Worm (Caenorhabditis elegans): Measurements from ENCODE around the gene H40L08.7.

The H40L08.7 gene

DNA sequence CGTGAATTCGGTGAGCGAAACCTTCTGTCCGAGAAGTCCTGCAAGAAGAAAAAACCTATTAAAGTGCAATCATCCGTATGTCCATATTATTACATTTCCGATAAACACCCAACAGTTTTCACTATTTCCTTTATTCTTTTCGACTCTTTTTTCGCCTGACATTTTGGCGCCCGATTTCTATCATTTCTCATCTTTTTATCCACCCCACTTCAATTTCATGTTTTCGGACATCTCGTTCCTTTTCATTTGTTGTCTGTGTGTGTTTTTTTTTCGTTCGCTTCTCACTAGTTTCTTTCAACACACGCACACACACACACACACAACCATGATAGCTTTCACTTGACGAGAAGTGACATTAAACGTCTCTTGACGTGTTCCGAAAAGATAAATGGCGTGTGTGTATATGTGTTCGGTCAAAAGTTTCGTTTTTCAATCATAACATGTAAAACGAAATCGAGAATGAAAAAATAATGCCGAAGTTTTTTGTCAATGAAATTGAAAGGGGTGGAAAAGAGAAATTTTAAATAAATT lies 27.5 kb upstream of the H40L08.7 start (continued):
- TF ChIP-seq unc-62 (GFP tag; optimal IDR thresholded peaks at IDR 0.05 in 1 of 2), result peak in 1 of 2 experiments; percentile 93
- TF ChIP-seq unc-62 (tag; optimal IDR thresholded peaks at IDR 0.05), result no peak
- no peak for TF ChIP-seq unc-39 (tag; optimal IDR thresholded peaks at IDR 0.05)
- TF ChIP-seq egl-27 (tag; optimal IDR thresholded peaks at IDR 0.05), result no peak
- no peak for TF ChIP-seq nhr-102 (tag; optimal IDR thresholded peaks at IDR 0.05)
- TF ChIP-seq dmd-6 (GFP tag; IDR thresholded peaks at IDR 0.05), result no peak
- no peak for TF ChIP-seq gei-8 (GFP tag; optimal IDR thresholded peaks at IDR 0.05)
- TF ChIP-seq zfp-2 (tag; optimal IDR thresholded peaks at IDR 0.05), result no peak
- no peak for TF ChIP-seq F44E2.7 (GFP tag; IDR thresholded peaks at IDR 0.05)
- no peak for TF ChIP-seq tra-1 (GFP tag; IDR thresholded peaks at IDR 0.05)
- TF ChIP-seq ZK337.2 (GFP tag; IDR thresholded peaks at IDR 0.05), result no peak
- no peak for TF ChIP-seq dmd-9 (GFP tag; IDR thresholded peaks at IDR 0.05)
- no peak for TF ChIP-seq ceh-20 (GFP tag; IDR thresholded peaks at IDR 0.05)
- TF ChIP-seq nhr-48 (tag; optimal IDR thresholded peaks at IDR 0.05), result peak; percentile 8
- peak in 1 of 2 experiments; percentile 3 for TF ChIP-seq daf-16 (GFP tag; optimal IDR thresholded peaks at IDR 0.05)
- no peak for TF ChIP-seq daf-16 (tag; optimal IDR thresholded peaks at IDR 0.05)
- no peak for TF ChIP-seq arid-1 (GFP tag; conservative IDR thresholded peaks at IDR 0.05)
- no peak for TF ChIP-seq lin-13 (GFP tag; optimal IDR thresholded peaks at IDR 0.05)
- TF ChIP-seq dve-1 (tag; optimal IDR thresholded peaks at IDR 0.05; ENCODE audit: insufficient read depth), result no peak
- TF ChIP-seq lim-7 (GFP tag; IDR thresholded peaks at IDR 0.05), result no peak
- TF ChIP-seq fkh-10 (GFP tag; optimal IDR thresholded peaks at IDR 0.05), result no peak
- TF ChIP-seq Y5F2A.4 (GFP tag; optimal IDR thresholded peaks at IDR 0.05), result no peak
- TF ChIP-seq fos-1 (tag; optimal IDR thresholded peaks at IDR 0.05), result no peak
- TF ChIP-seq Y105C5A.15 (GFP tag; IDR thresholded peaks at IDR 0.05), result no peak
- no peak for TF ChIP-seq lin-15B (tag; optimal IDR thresholded peaks at IDR 0.05)
- TF ChIP-seq T26A8.4 (GFP tag; IDR thresholded peaks at IDR 0.05), result no peak
- no peak for TF ChIP-seq snpc-4 (tag; optimal IDR thresholded peaks at IDR 0.05)
- TF ChIP-seq mdt-29 (GFP tag; IDR thresholded peaks at IDR 0.05), result no peak
- peak; percentile 22 for TF ChIP-seq hlh-30 (tag; optimal IDR thresholded peaks at IDR 0.05; ENCODE audit: insufficient read depth)
- peak; percentile 35 for TF ChIP-seq hlh-11 (tag; optimal IDR thresholded peaks at IDR 0.05)
- no peak for TF ChIP-seq nhr-237 (tag; optimal IDR thresholded peaks at IDR 0.05)
- TF ChIP-seq madf-9 (GFP tag; conservative IDR thresholded peaks at IDR 0.05), result no peak
- TF ChIP-seq F37D6.2 (tag; optimal IDR thresholded peaks at IDR 0.05), result no peak
- 0 out of 2 replicates have a peak, but pooled peaks have one; percentile 23 for TF ChIP-seq ctbp-1 (GFP tag; IDR thresholded peaks at IDR 0.05)
- TF ChIP-seq daf-8 (GFP tag; IDR thresholded peaks at IDR 0.05), result no peak
- TF ChIP-seq spr-1 (tag; optimal IDR thresholded peaks at IDR 0.05), result no peak
- no peak for TF ChIP-seq lsy-2 (tag; optimal IDR thresholded peaks at IDR 0.05)
- no peak for TF ChIP-seq duxl-1 (tag; optimal IDR thresholded peaks at IDR 0.05; ENCODE audit: poor library complexity)
- no peak for TF ChIP-seq sdz-12 (GFP tag; optimal IDR thresholded peaks at IDR 0.05)
- no peak for TF ChIP-seq nhr-77 (tag; optimal IDR thresholded peaks at IDR 0.05)
- TF ChIP-seq aha-1 (tag), result peak; percentile 15
- no peak for TF ChIP-seq rbr-2 (tag; optimal IDR thresholded peaks at IDR 0.05)
- no peak for TF ChIP-seq F26F4.8 (GFP tag; conservative IDR thresholded peaks at IDR 0.05)
- TF ChIP-seq mes-2 (tag; optimal IDR thresholded peaks at IDR 0.05; ENCODE audit: poor library complexity, severe bottlenecking), result peak; percentile 24
- TF ChIP-seq php-3 (GFP tag; IDR thresholded peaks at IDR 0.05), result no peak
- no peak for TF ChIP-seq T20F7.1 (GFP tag; optimal IDR thresholded peaks at IDR 0.05)
- no peak for TF ChIP-seq dmd-8 (GFP tag; IDR thresholded peaks at IDR 0.05)
- TF ChIP-seq zip-11 (GFP tag; IDR thresholded peaks at IDR 0.05), result no peak
- TF ChIP-seq ces-1 (GFP tag; optimal IDR thresholded peaks at IDR 0.05), result no peak
- no peak for TF ChIP-seq R02D3.7 (tag; optimal IDR thresholded peaks at IDR 0.05)
- TF ChIP-seq lin-39 (tag; optimal IDR thresholded peaks at IDR 0.05), result no peak
- TF ChIP-seq nhr-6 (tag; optimal IDR thresholded peaks at IDR 0.05), result no peak
